Fruit fly (Drosophila melanogaster) whole organism: ENCODE results near the gene CG10164.

Experiments used
- CG8478 ChIP-seq: fragments of >200 bp; optimal IDR thresholded peaks from 2 replicates; lab custom pipeline; 2018; ENCODE audit warnings: inconsistent platforms
- Dll ChIP-seq: fragments of >200 bp; optimal IDR thresholded peaks from 2 replicates; lab custom pipeline; 2017
- pan ChIP-seq: fragments of >200 bp; optimal IDR thresholded peaks from 2 replicates; lab custom pipeline; 2017
- psq ChIP-seq: fragments of >200 bp; optimal IDR thresholded peaks from 2 replicates; lab custom pipeline; 2017

dm6 chr3R:23534609-23535008 lies 22.1 kb downstream of the CG10164 start, which contains the start of gene Ugt303B3:
- TF ChIP-seq pan, result no peak
- no peak for TF ChIP-seq CG8478 (lab: Kevin White, UChicago)
- no peak for TF ChIP-seq psq (lab: Kevin White, UChicago)
- no peak for TF ChIP-seq Dll
